Fruit fly (Drosophila melanogaster) Kc167 (cell line): ENCODE measurements around the gene CG13040.

Experiments
- Myc ChIP-seq: fragments of >200 bp; optimal IDR thresholded peaks from 2 replicates; lab custom pipeline; 2017; ENCODE audit warnings: missing external identifiers
- Sin3A ChIP-seq: fragments of >200 bp; optimal IDR thresholded peaks from 2 replicates; lab custom pipeline; 2018; ENCODE audit warnings: missing external identifiers
- insv ChIP-seq: fragments of >200 bp; optimal IDR thresholded peaks from 3 replicates; lab custom pipeline; 2018; ENCODE audit warnings: missing external identifiers
- psq ChIP-seq: fragments of >200 bp; optimal IDR thresholded peaks from 2 replicates; lab custom pipeline; 2017; ENCODE audit warnings: missing external identifiers

- TF ChIP-seq psq (lab: Kevin White, UChicago), result no peak
- TF ChIP-seq Sin3A (lab: Kevin White, UChicago), result no peak
- TF ChIP-seq insv, result no peak
- no peak for TF ChIP-seq Myc (lab: Kevin White, UChicago)
These were observed 47.4 kb downstream of the CG13040 start, which contains the start of gene CG13050 for dm6 chr3L:16279171-16279570.
